Fruit fly (Drosophila melanogaster): ENCODE measurements around the gene CG7655.

CG7655 gene

DNA sequence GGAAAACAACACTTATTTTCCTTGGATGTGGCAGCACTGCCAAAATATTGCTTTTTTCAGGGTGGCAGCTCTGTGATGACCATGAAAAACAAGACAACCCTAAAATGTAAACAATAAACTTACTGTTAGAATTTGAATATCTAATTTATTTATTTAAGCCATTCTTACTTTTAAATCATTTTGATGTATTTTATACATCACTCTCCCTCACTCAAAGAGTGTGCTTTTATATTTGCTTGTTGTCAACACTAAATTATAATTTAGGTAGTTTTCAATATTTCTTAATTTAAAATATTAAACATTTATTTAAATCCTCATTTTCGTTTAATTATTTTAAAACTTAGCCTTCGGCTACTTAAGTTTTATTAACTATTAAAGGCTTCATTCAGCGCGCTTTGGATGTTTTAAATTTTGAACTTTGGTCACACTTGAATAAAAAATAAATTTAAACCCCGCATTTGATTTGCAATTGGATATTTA, 11.6 kb upstream of the CG7655 start, which contains the start of the genes CG7523 and Mps1:
CG7523 (minus strand) TSS at position 39 of the 480 bp plus-strand sequence.
Mps1 (plus strand) TSS at position 415 of the 480 bp plus-strand sequence.
- TF ChIP-seq Hr96 (GFP tag; optimal IDR thresholded peaks at IDR 0.05) (no peak), CG11617 (GFP tag; optimal IDR thresholded peaks at IDR 0.05) (peak; percentile 37), CG14711 (tag; optimal IDR thresholded peaks at IDR 0.05) (peak; percentile 100), Mnt (GFP tag; optimal IDR thresholded peaks at IDR 0.05) (peak; percentile 35), bab1 (GFP tag; optimal IDR thresholded peaks at IDR 0.05) (no peak), ovo (GFP tag; optimal IDR thresholded peaks at IDR 0.05) (peak; percentile 1), toe (GFP tag; optimal IDR thresholded peaks at IDR 0.05) (no peak), CG1620 (GFP tag; optimal IDR thresholded peaks at IDR 0.05) (no peak), kay (GFP tag; ENCODE audit: borderline replicate concordance) (peak; percentile 93), Crg-1 (GFP tag; optimal IDR thresholded peaks at IDR 0.05) (peak; percentile 47)

dm6 chr3R:17678138-17678873, 4.2 kb upstream of the CG7655 start:
- TF ChIP-seq CG1620 (GFP tag; optimal IDR thresholded peaks at IDR 0.05) (no peak), CG11617 (GFP tag; optimal IDR thresholded peaks at IDR 0.05) (no peak), toe (GFP tag; optimal IDR thresholded peaks at IDR 0.05) (no peak), tj (GFP tag; optimal IDR thresholded peaks at IDR 0.05) (peak; percentile 21), CG14711 (tag; optimal IDR thresholded peaks at IDR 0.05) (no peak), cnc (optimal IDR thresholded peaks at IDR 0.05) (no peak), CG7101 (tag; optimal IDR thresholded peaks at IDR 0.05) (no peak), CG33017 (tag; optimal IDR thresholded peaks at IDR 0.05) (no peak), CG12768 (GFP tag; optimal IDR thresholded peaks at IDR 0.05) (peak; percentile 57), pad (GFP tag; optimal IDR thresholded peaks at IDR 0.05) (no peak), Hr96 (GFP tag; optimal IDR thresholded peaks at IDR 0.05) (no peak), CG5204 (GFP tag; optimal IDR thresholded peaks at IDR 0.05) (no peak), ovo (GFP tag; optimal IDR thresholded peaks at IDR 0.05) (no peak), CG7045 (GFP tag; optimal IDR thresholded peaks at IDR 0.05) (no peak), bab1 (GFP tag; optimal IDR thresholded peaks at IDR 0.05) (peak; percentile 31), kay (GFP tag; ENCODE audit: borderline replicate concordance) (no peak), cic (GFP tag; optimal IDR thresholded peaks at IDR 0.05) (peak; percentile 61), Mnt (GFP tag; optimal IDR thresholded peaks at IDR 0.05) (peak; percentile 43), Crg-1 (GFP tag; optimal IDR thresholded peaks at IDR 0.05) (peak; percentile 4), Clk (GFP tag; optimal IDR thresholded peaks at IDR 0.05) (no peak)

- TF ChIP-seq bab1 (GFP tag; optimal IDR thresholded peaks at IDR 0.05) = peak; percentile 83
- TF ChIP-seq Clk (GFP tag; optimal IDR thresholded peaks at IDR 0.05) = no peak
- peak; percentile 9 for TF ChIP-seq CG1620 (GFP tag; optimal IDR thresholded peaks at IDR 0.05)
- no peak for TF ChIP-seq Hr96 (GFP tag; optimal IDR thresholded peaks at IDR 0.05)
- no peak for TF ChIP-seq CG5204 (GFP tag; optimal IDR thresholded peaks at IDR 0.05)
- peak; percentile 8 for TF ChIP-seq ovo (GFP tag; optimal IDR thresholded peaks at IDR 0.05)
- peak; percentile 69 for TF ChIP-seq kay (GFP tag; ENCODE audit: borderline replicate concordance)
- TF ChIP-seq Crg-1 (GFP tag; optimal IDR thresholded peaks at IDR 0.05) = no peak
- TF ChIP-seq Mnt (GFP tag; optimal IDR thresholded peaks at IDR 0.05) = no peak
- peak; percentile 49 for TF ChIP-seq CG12768 (GFP tag; optimal IDR thresholded peaks at IDR 0.05)
- peak; percentile 99 for TF ChIP-seq tj (GFP tag; optimal IDR thresholded peaks at IDR 0.05)
- peak; percentile 46 for TF ChIP-seq CG7045 (GFP tag; optimal IDR thresholded peaks at IDR 0.05)
- TF ChIP-seq pad (GFP tag; optimal IDR thresholded peaks at IDR 0.05) = peak; percentile 51
- peak; percentile 68 for TF ChIP-seq CG7101 (tag; optimal IDR thresholded peaks at IDR 0.05)
- TF ChIP-seq cnc (optimal IDR thresholded peaks at IDR 0.05) = no peak
- TF ChIP-seq CG14711 (tag; optimal IDR thresholded peaks at IDR 0.05) = peak; percentile 69
- no peak for TF ChIP-seq toe (GFP tag; optimal IDR thresholded peaks at IDR 0.05)
- TF ChIP-seq cic (GFP tag; optimal IDR thresholded peaks at IDR 0.05) = peak; percentile 17
- TF ChIP-seq CG11617 (GFP tag; optimal IDR thresholded peaks at IDR 0.05) = peak; percentile 73
- TF ChIP-seq CG33017 (tag; optimal IDR thresholded peaks at IDR 0.05) = peak; percentile 69
These were observed 3.0 kb upstream of the CG7655 start for dm6 chr3R:17679368-17679997.

dm6 chr3R:17680268-17680638, 2.2 kb upstream of the CG7655 start:
- TF ChIP-seq CG5204 (GFP tag; optimal IDR thresholded peaks at IDR 0.05) (no peak), bab1 (GFP tag; optimal IDR thresholded peaks at IDR 0.05) (no peak), Clk (GFP tag; optimal IDR thresholded peaks at IDR 0.05) (no peak), Mnt (GFP tag; optimal IDR thresholded peaks at IDR 0.05) (no peak), cnc (optimal IDR thresholded peaks at IDR 0.05) (no peak), cic (GFP tag; optimal IDR thresholded peaks at IDR 0.05) (no peak), CG1620 (GFP tag; optimal IDR thresholded peaks at IDR 0.05) (no peak), CG7101 (tag; optimal IDR thresholded peaks at IDR 0.05) (no peak), Crg-1 (GFP tag; optimal IDR thresholded peaks at IDR 0.05) (no peak), CG7045 (GFP tag; optimal IDR thresholded peaks at IDR 0.05) (no peak), CG12768 (GFP tag; optimal IDR thresholded peaks at IDR 0.05) (no peak), Hr96 (GFP tag; optimal IDR thresholded peaks at IDR 0.05) (no peak), CG14711 (tag; optimal IDR thresholded peaks at IDR 0.05) (no peak)

DNA sequence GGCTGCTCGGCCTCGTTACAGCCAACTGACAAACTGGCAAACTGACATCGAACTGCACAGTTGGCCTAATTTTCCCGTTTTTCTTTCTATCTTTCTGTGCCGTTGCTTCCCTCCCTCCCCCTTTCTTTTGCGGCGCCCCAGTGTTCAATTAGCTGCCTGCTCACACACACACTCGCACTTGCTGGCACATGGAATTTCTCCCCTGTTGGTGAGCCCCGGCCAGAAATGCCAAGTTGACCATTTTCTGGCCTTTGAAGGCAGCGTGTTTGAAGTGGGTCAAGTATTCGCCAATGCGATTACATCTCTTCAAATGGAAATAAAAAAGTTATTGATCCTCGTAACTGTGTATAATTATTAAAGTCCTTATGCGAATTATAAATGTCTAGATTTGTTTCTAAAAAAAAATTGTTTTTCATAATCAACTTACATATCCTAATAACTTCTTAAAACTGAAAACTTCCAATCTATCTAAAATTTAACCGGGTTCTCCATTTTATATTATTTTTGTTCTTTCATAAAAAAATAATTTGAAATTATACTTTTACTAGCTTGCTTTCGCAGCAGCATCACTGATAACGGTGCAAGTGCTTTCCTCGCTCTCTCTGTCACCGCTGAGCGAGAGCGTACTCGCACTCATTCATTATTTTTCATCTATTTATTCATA, 1.7 kb upstream of the CG7655 start:
- TF ChIP-seq CG5204 (GFP tag; optimal IDR thresholded peaks at IDR 0.05) = no peak
- TF ChIP-seq kay (GFP tag; ENCODE audit: borderline replicate concordance) = peak; percentile 30
- TF ChIP-seq Clk (GFP tag; optimal IDR thresholded peaks at IDR 0.05) = peak; percentile 35
- TF ChIP-seq CG11617 (GFP tag; optimal IDR thresholded peaks at IDR 0.05) = peak; percentile 72
- peak; percentile 52 for TF ChIP-seq pad (GFP tag; optimal IDR thresholded peaks at IDR 0.05)
- TF ChIP-seq tj (GFP tag; optimal IDR thresholded peaks at IDR 0.05) = peak; percentile 75
- TF ChIP-seq CG14711 (tag; optimal IDR thresholded peaks at IDR 0.05) = peak; percentile 11
- TF ChIP-seq CG33017 (tag; optimal IDR thresholded peaks at IDR 0.05) = peak; percentile 43
- peak; percentile 74 for TF ChIP-seq Mnt (GFP tag; optimal IDR thresholded peaks at IDR 0.05)
- TF ChIP-seq Crg-1 (GFP tag; optimal IDR thresholded peaks at IDR 0.05) = peak; percentile 6
- TF ChIP-seq toe (GFP tag; optimal IDR thresholded peaks at IDR 0.05) = no peak
- peak; percentile 24 for TF ChIP-seq CG7101 (tag; optimal IDR thresholded peaks at IDR 0.05)
- TF ChIP-seq Hr96 (GFP tag; optimal IDR thresholded peaks at IDR 0.05) = no peak
- TF ChIP-seq bab1 (GFP tag; optimal IDR thresholded peaks at IDR 0.05) = peak; percentile 25
- no peak for TF ChIP-seq cnc (optimal IDR thresholded peaks at IDR 0.05)
- TF ChIP-seq ovo (GFP tag; optimal IDR thresholded peaks at IDR 0.05) = peak; percentile 18
- TF ChIP-seq cic (GFP tag; optimal IDR thresholded peaks at IDR 0.05) = no peak
- peak; percentile 3 for TF ChIP-seq CG1620 (GFP tag; optimal IDR thresholded peaks at IDR 0.05)
- peak; percentile 18 for TF ChIP-seq CG12768 (GFP tag; optimal IDR thresholded peaks at IDR 0.05)
- TF ChIP-seq CG7045 (GFP tag; optimal IDR thresholded peaks at IDR 0.05) = peak; percentile 28

All from whole organism, adult.